Worm (Caenorhabditis elegans): ENCODE data around the gene ctns-1.

Gene ctns-1

ce11 chrII:8185016-8185493 lies 48.3 kb upstream of the ctns-1 start, which contains the start of the genes mig-5 and cct-1 (continued):
- TF ChIP-seq T20F7.1 (GFP tag; optimal IDR thresholded peaks at IDR 0.05), result peak; percentile 93
- peak; percentile 88 for TF ChIP-seq F37D6.2 (tag; optimal IDR thresholded peaks at IDR 0.05)
- no peak for TF ChIP-seq ceh-82 (tag; optimal IDR thresholded peaks at IDR 0.05)
- TF ChIP-seq pha-4 (GFP tag; IDR thresholded peaks at IDR 0.05), result peak; percentile 87
- peak; percentile 88 for TF ChIP-seq pha-4 (tag; optimal IDR thresholded peaks at IDR 0.05)
- no peak for TF ChIP-seq cey-2 (tag; optimal IDR thresholded peaks at IDR 0.05; ENCODE audit: borderline replicate concordance, insufficient read depth)
- TF ChIP-seq aha-1 (tag), result peak; percentile 85
- TF ChIP-seq lin-13 (GFP tag; optimal IDR thresholded peaks at IDR 0.05), result peak; percentile 87

DNA sequence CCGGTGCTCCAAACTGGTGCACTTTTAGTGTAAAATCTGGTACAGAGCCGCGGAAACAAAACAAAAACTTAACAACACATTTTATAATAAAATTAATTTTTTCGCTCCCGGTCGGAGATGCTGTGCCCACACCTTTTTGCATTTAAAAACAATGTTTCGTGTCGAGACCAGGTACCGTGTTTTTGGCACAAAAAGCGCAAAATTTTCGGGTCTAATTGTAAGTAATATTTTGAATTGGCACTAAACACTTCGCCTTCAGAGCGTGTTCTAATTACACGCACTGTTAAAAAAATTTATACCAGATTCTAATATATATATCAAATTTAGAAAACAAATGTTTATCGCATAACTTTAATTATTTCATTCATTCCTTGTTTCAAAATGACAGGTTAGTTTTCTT lies 44.7 kb upstream of the ctns-1 start, which contains the start of gene dylt-3:
Gene dylt-3, plus strand, starts transcription at position 301 of the 400 bp plus-strand sequence.
- TF ChIP-seq egl-27 (tag; optimal IDR thresholded peaks at IDR 0.05) (no peak), dve-1 (tag; optimal IDR thresholded peaks at IDR 0.05; ENCODE audit: insufficient read depth) (no peak), zfp-2 (tag; optimal IDR thresholded peaks at IDR 0.05) (no peak), dmd-6 (GFP tag; IDR thresholded peaks at IDR 0.05) (no peak), ceh-28 (tag; optimal IDR thresholded peaks at IDR 0.05) (no peak), dmd-8 (GFP tag; IDR thresholded peaks at IDR 0.05) (no peak), T26A8.4 (GFP tag; IDR thresholded peaks at IDR 0.05) (no peak)

DNA sequence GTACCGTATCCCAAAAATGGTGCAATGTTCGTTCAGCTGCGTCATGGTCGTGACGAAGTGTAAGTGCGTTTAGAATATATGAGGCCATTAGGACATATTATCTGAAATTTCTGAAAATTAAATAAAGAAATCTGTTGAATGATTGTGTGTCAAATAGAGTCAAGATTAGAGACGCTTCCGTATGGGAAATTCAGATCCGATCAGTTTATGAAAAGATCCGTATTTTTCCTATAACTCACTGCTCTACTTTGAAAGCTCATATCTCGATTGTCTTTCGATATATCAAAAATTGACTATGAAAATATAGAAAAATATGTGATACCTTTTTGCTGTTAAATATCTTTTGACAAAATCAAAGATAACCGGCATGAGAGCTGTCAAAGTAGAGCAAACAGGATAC lies 43.6 kb upstream of the ctns-1 start, which contains the start of gene T05C12.4:
Gene T05C12.4, minus strand, starts transcription at position 101 of the 400 bp plus-strand sequence.
- TF ChIP-seq lin-15B (tag; optimal IDR thresholded peaks at IDR 0.05), result no peak
- no peak for TF ChIP-seq aly-2 (tag; optimal IDR thresholded peaks at IDR 0.05)
- TF ChIP-seq ZK546.5 (tag; optimal IDR thresholded peaks at IDR 0.05), result no peak
- no peak for TF ChIP-seq hmg-1.1 (GFP tag; IDR thresholded peaks at IDR 0.05)
- TF ChIP-seq lin-29 (GFP tag; IDR thresholded peaks at IDR 0.05), result no peak
- TF ChIP-seq dve-1 (tag; optimal IDR thresholded peaks at IDR 0.05; ENCODE audit: insufficient read depth), result no peak
- no peak for TF ChIP-seq pha-4 (GFP tag; IDR thresholded peaks at IDR 0.05)
- TF ChIP-seq pha-4 (tag; optimal IDR thresholded peaks at IDR 0.05), result no peak
- no peak for TF ChIP-seq saeg-2 (GFP tag; IDR thresholded peaks at IDR 0.05)
- no peak for TF ChIP-seq tag-97 (GFP tag; IDR thresholded peaks at IDR 0.05)
- TF ChIP-seq nhr-48 (tag; optimal IDR thresholded peaks at IDR 0.05), result no peak
- no peak for TF ChIP-seq zip-2 (tag; optimal IDR thresholded peaks at IDR 0.05)
- TF ChIP-seq skn-1 (tag; optimal IDR thresholded peaks at IDR 0.05), result no peak
- TF ChIP-seq lin-38 (GFP tag; IDR thresholded peaks at IDR 0.05), result no peak
- no peak for TF ChIP-seq ceh-44 (GFP tag; IDR thresholded peaks at IDR 0.05)
- no peak for TF ChIP-seq ces-1 (GFP tag; optimal IDR thresholded peaks at IDR 0.05)
- no peak for TF ChIP-seq daf-16 (GFP tag; optimal IDR thresholded peaks at IDR 0.05)
- TF ChIP-seq daf-16 (tag; optimal IDR thresholded peaks at IDR 0.05), result no peak
- no peak for TF ChIP-seq ceh-62 (tag; optimal IDR thresholded peaks at IDR 0.05)
- no peak for TF ChIP-seq nhr-10 (tag; optimal IDR thresholded peaks at IDR 0.05)
- no peak for TF ChIP-seq unc-62 (GFP tag; optimal IDR thresholded peaks at IDR 0.05 in 1 of 2)
- TF ChIP-seq unc-62 (tag; optimal IDR thresholded peaks at IDR 0.05), result no peak
- TF ChIP-seq set-16 (GFP tag; IDR thresholded peaks at IDR 0.05), result no peak

- TF ChIP-seq unc-62 (GFP tag; optimal IDR thresholded peaks at IDR 0.05 in 1 of 2), result peak in 1 of 2 experiments; percentile 91
- TF ChIP-seq unc-62 (tag; optimal IDR thresholded peaks at IDR 0.05), result no peak
- TF ChIP-seq zfp-2 (tag; optimal IDR thresholded peaks at IDR 0.05), result no peak
These were observed 41.9 kb upstream of the ctns-1 start for ce11 chrII:8178614-8179013.

ce11 chrII:8177095-8177494 lies 40.4 kb upstream of the ctns-1 start, which contains the start of gene acr-14:
acr-14 (minus strand) TSS chrII:8177195.
- TF ChIP-seq spr-1 (tag; optimal IDR thresholded peaks at IDR 0.05) (no peak), mdl-1 (tag; optimal IDR thresholded peaks at IDR 0.05) (no peak), Y48G9A.11 (GFP tag; IDR thresholded peaks at IDR 0.05) (no peak), sdz-12 (GFP tag; optimal IDR thresholded peaks at IDR 0.05) (no peak), F49E8.2 (tag; optimal IDR thresholded peaks at IDR 0.05; ENCODE audit: borderline replicate concordance) (no peak), ceh-20 (GFP tag; IDR thresholded peaks at IDR 0.05) (no peak), lin-38 (GFP tag; IDR thresholded peaks at IDR 0.05) (no peak), nhr-76 (tag; optimal IDR thresholded peaks at IDR 0.05) (no peak)
